Worm (Caenorhabditis elegans): ENCODE measurements around the gene fbxa-89.

The fbxa-89 gene

ce11 chrIII:12273598-12274090, 37.7 kb downstream of the fbxa-89 start, which contains the start of the genes Y75B8A.24 and Y75B8A.25 (continued):
- no peak for TF ChIP-seq unc-130 (tag; optimal IDR thresholded peaks at IDR 0.05)
- peak; percentile 83 to 84 for TF ChIP-seq lin-35 (GFP tag; optimal IDR thresholded peaks at IDR 0.05)
- peak; percentile 48 for TF ChIP-seq nhr-11 (tag; optimal IDR thresholded peaks at IDR 0.05)
- TF ChIP-seq grh-1 (GFP tag; IDR thresholded peaks at IDR 0.05), result peak; percentile 87
- no peak for TF ChIP-seq hpl-2 (GFP tag; optimal IDR thresholded peaks at IDR 0.05)
- TF ChIP-seq tbx-2 (tag; optimal IDR thresholded peaks at IDR 0.05), result peak; percentile 93
- TF ChIP-seq unc-98 (GFP tag; IDR thresholded peaks at IDR 0.05), result peak; percentile 81
- peak; percentile 76 to 84 (median 83) for TF ChIP-seq dpl-1 (GFP tag; optimal IDR thresholded peaks at IDR 0.05)
- peak; percentile 26 for TF ChIP-seq blmp-1 (tag; optimal IDR thresholded peaks at IDR 0.05)
- no peak for TF ChIP-seq nhr-237 (tag; optimal IDR thresholded peaks at IDR 0.05)
- no peak for TF ChIP-seq ztf-4 (tag; optimal IDR thresholded peaks at IDR 0.05)
- peak; percentile 84 for TF ChIP-seq nhr-20 (tag; optimal IDR thresholded peaks at IDR 0.05)
- TF ChIP-seq nhr-28 (tag; optimal IDR thresholded peaks at IDR 0.05), result no peak

- TF ChIP-seq nhr-237 (tag; optimal IDR thresholded peaks at IDR 0.05), result no peak
- no peak for TF ChIP-seq fkh-4 (tag; optimal IDR thresholded peaks at IDR 0.05; ENCODE audit: borderline replicate concordance)
- TF ChIP-seq F16B12.6 (tag; optimal IDR thresholded peaks at IDR 0.05), result no peak
- TF ChIP-seq nhr-12 (tag; optimal IDR thresholded peaks at IDR 0.05), result no peak
- no peak for TF ChIP-seq aly-2 (tag; optimal IDR thresholded peaks at IDR 0.05)
- no peak for TF ChIP-seq sptf-1 (tag; optimal IDR thresholded peaks at IDR 0.05)
- no peak for TF ChIP-seq C04F5.9 (tag; optimal IDR thresholded peaks at IDR 0.05)
- no peak for TF ChIP-seq lin-39 (tag; optimal IDR thresholded peaks at IDR 0.05)
- no peak for TF ChIP-seq zag-1 (tag; optimal IDR thresholded peaks at IDR 0.05)
- TF ChIP-seq ztf-4 (tag; optimal IDR thresholded peaks at IDR 0.05), result no peak
- TF ChIP-seq irx-1 (tag; optimal IDR thresholded peaks at IDR 0.05), result peak; percentile 2
- no peak for TF ChIP-seq ama-1 (optimal IDR thresholded peaks at IDR 0.05)
- no peak for TF ChIP-seq hpl-2 (GFP tag; optimal IDR thresholded peaks at IDR 0.05)
- TF ChIP-seq mep-1 (tag; optimal IDR thresholded peaks at IDR 0.05), result no peak
- no peak for TF ChIP-seq egl-27 (tag; optimal IDR thresholded peaks at IDR 0.05)
- TF ChIP-seq nhr-71 (tag; optimal IDR thresholded peaks at IDR 0.05), result no peak
- TF ChIP-seq ceh-88 (GFP tag; IDR thresholded peaks at IDR 0.05), result no peak
- no peak for TF ChIP-seq vab-15 (tag; optimal IDR thresholded peaks at IDR 0.05)
- no peak for TF ChIP-seq jun-1 (tag; optimal IDR thresholded peaks at IDR 0.05)
- TF ChIP-seq isw-1 (GFP tag; IDR thresholded peaks at IDR 0.05), result peak; percentile 17; the same call in 1 of the 2 replicates
- no peak for TF ChIP-seq rnt-1 (tag; optimal IDR thresholded peaks at IDR 0.05)
- no peak for TF ChIP-seq nhr-76 (tag; optimal IDR thresholded peaks at IDR 0.05)
- TF ChIP-seq mab-9 (GFP tag; IDR thresholded peaks at IDR 0.05), result no peak
- TF ChIP-seq snu-23 (GFP tag; optimal IDR thresholded peaks at IDR 0.05), result peak; percentile 36
- no peak for TF ChIP-seq grh-1 (GFP tag; IDR thresholded peaks at IDR 0.05)
- TF ChIP-seq nhr-28 (tag; optimal IDR thresholded peaks at IDR 0.05), result no peak
- TF ChIP-seq ceh-82 (tag; optimal IDR thresholded peaks at IDR 0.05), result peak in 1 of 3 experiments; percentile 7
- no peak for TF ChIP-seq tlp-1 (tag; optimal IDR thresholded peaks at IDR 0.05)
- no peak for TF ChIP-seq nhr-85 (tag)
- no peak for TF ChIP-seq lin-13 (GFP tag; optimal IDR thresholded peaks at IDR 0.05)
- TF ChIP-seq dpl-1 (GFP tag; optimal IDR thresholded peaks at IDR 0.05), result peak; percentile 82 to 87 (median 87)
- no peak for TF ChIP-seq unc-98 (GFP tag; IDR thresholded peaks at IDR 0.05)
- no peak for TF ChIP-seq ces-1 (GFP tag; optimal IDR thresholded peaks at IDR 0.05)
- no peak for TF ChIP-seq sup-37 (GFP tag; optimal IDR thresholded peaks at IDR 0.05)
- no peak for TF ChIP-seq nhr-90 (tag; optimal IDR thresholded peaks at IDR 0.05; ENCODE audit: poor library complexity)
- TF ChIP-seq lin-14 (GFP tag; optimal IDR thresholded peaks at IDR 0.05), result no peak
- no peak for TF ChIP-seq unc-30 (tag; optimal IDR thresholded peaks at IDR 0.05)
- no peak for TF ChIP-seq ceh-8 (GFP tag; optimal IDR thresholded peaks at IDR 0.05)
- TF ChIP-seq nhr-84 (tag; optimal IDR thresholded peaks at IDR 0.05), result no peak
- no peak for TF ChIP-seq alr-1 (tag; optimal IDR thresholded peaks at IDR 0.05; ENCODE audit: borderline replicate concordance)
- no peak for TF ChIP-seq snpc-4 (tag; optimal IDR thresholded peaks at IDR 0.05)
- no peak for TF ChIP-seq lir-3 (tag; optimal IDR thresholded peaks at IDR 0.05; ENCODE audit: poor library complexity)
- peak; percentile 24 for TF ChIP-seq dsc-1 (tag; optimal IDR thresholded peaks at IDR 0.05)
- no peak for TF ChIP-seq egl-13 (tag; optimal IDR thresholded peaks at IDR 0.05)
- TF ChIP-seq nhr-47 (tag; optimal IDR thresholded peaks at IDR 0.05), result no peak
Measured at ce11 chrIII:12278766-12279165, 42.8 kb downstream of the fbxa-89 start.

Measured in whole organism, L1 larva.